Fruit fly (Drosophila melanogaster) S2 (cell line): ENCODE results near the gene Nup107.

ENCODE experiments used
- CG8478 ChIP-seq: fragments of >200 bp; optimal IDR thresholded peaks from 2 replicates; lab custom pipeline; 2018
- CTCF ChIP-seq, 2 experiments: fragments of >200 bp; optimal IDR thresholded peaks; 2 replicates each; lab custom pipeline; 2018

dm6 chr2L:10694053-10694618 lies 41.7 kb downstream of the Nup107 start, which contains the start of gene CG17108:
- TF ChIP-seq CTCF (optimal IDR thresholded peaks at IDR 0.05; lab: Kevin White, UChicago), result no peak
- TF ChIP-seq CG8478 (lab: Kevin White, UChicago), result no peak
